Worm (Caenorhabditis elegans): Measurements from ENCODE around the gene glct-6.

glct-6 gene

DNA sequence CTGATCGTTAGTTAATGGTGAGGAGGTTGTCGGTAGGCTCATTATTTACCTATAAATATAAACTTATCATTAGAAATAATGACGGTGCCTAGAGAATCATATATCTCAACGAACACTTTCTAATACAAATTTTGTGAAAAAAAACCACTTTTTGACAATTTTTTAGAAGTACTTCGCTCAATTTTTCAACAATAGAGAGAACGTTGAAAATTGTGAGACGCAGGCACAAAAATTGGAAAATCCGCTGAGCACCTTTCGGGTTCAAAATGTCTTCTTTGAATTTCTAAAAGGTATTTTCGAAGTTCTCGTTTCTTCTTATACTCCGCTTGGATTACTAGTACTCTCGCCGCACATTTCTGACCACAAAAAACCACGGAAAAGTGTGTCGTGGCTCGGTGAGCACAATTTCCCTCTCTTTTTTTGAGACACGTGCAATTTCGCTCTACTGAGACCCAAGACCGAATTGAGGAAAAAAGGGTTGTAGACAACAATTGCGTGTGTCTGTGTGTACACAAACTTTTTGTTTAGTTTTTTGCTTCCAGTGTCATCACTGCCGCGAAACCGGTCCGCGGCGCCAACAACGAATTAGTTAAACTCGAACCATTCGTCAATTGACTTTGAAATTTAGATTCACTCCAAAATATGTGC, 43.1 kb upstream of the glct-6 start, which contains the start of gene nape-1 (continued):
- peak; percentile 47; the same call in 1 of the 2 replicates for TF ChIP-seq hmg-1.1 (GFP tag; IDR thresholded peaks at IDR 0.05)
- peak; percentile 94 for TF ChIP-seq nhr-28 (tag; optimal IDR thresholded peaks at IDR 0.05)
- TF ChIP-seq dmd-9 (GFP tag; IDR thresholded peaks at IDR 0.05): no peak
- peak; percentile 53 for TF ChIP-seq lin-13 (GFP tag; optimal IDR thresholded peaks at IDR 0.05)
- TF ChIP-seq mes-2 (tag; optimal IDR thresholded peaks at IDR 0.05; ENCODE audit: poor library complexity, severe bottlenecking): peak; percentile 57
- TF ChIP-seq dve-1 (tag; optimal IDR thresholded peaks at IDR 0.05; ENCODE audit: insufficient read depth): peak; percentile 20
- no peak for TF ChIP-seq daf-16 (GFP tag; optimal IDR thresholded peaks at IDR 0.05)
- peak; percentile 67 for TF ChIP-seq daf-16 (tag; optimal IDR thresholded peaks at IDR 0.05)
- peak in 1 of 2 experiments; percentile 55 for TF ChIP-seq hif-1 (tag; optimal IDR thresholded peaks at IDR 0.05)
- no peak for TF ChIP-seq F49E8.2 (tag; optimal IDR thresholded peaks at IDR 0.05; ENCODE audit: borderline replicate concordance)
- TF ChIP-seq mxl-3 (GFP tag; optimal IDR thresholded peaks at IDR 0.05): peak; percentile 55

DNA sequence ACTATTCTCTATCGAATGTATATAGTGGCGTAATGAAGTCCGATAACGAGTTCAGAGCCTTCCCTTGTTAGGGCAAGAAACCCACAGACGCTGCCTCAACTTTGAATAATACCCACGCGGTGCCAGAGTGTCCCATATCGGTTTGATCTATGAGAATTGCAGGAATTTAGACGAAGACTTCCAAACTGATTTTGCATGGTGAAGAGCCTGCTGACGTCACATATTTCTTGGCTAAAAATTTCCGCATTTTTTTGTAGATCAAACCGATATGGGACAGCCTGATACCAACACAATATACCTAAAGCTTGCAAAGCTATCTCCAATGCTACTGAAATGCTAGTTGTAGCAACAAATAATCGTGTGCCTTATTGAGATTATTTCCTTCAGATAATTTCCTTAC, 42.1 kb upstream of the glct-6 start:
- no peak for TF ChIP-seq arid-1 (GFP tag; conservative IDR thresholded peaks at IDR 0.05)
- peak in 1 of 2 experiments; percentile 92 for TF ChIP-seq unc-62 (GFP tag; optimal IDR thresholded peaks at IDR 0.05 in 1 of 2)
- no peak for TF ChIP-seq unc-62 (tag; optimal IDR thresholded peaks at IDR 0.05)
- TF ChIP-seq nhr-237 (tag; optimal IDR thresholded peaks at IDR 0.05): no peak
- TF ChIP-seq daf-8 (GFP tag; IDR thresholded peaks at IDR 0.05): no peak
- no peak for TF ChIP-seq hlh-30 (tag; optimal IDR thresholded peaks at IDR 0.05; ENCODE audit: insufficient read depth)
- no peak for TF ChIP-seq F26F4.8 (GFP tag; conservative IDR thresholded peaks at IDR 0.05)
- no peak for TF ChIP-seq spr-1 (tag; optimal IDR thresholded peaks at IDR 0.05)
- TF ChIP-seq zip-2 (tag; optimal IDR thresholded peaks at IDR 0.05): no peak

DNA sequence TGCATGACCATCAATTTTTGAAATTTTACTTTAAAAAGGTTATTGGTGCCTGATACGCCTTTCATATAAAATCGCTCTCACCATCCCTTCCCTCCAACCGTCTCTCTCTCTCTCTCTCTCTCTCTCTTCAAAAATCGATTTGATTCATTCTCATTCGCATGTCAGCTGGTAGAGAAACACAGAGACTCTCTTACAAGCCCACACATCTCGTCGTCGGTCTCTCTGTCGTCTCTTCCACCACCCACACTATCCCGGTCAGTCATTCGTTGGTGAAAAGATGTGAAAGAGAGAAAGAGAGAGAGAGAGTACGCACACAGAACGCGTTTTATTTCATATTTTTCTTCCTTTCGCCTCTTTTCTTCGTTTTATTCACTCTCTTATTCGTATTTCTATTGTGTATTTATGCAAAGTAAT, 41.6 kb upstream of the glct-6 start:
- no peak for TF ChIP-seq egl-27 (tag; optimal IDR thresholded peaks at IDR 0.05)
- no peak for TF ChIP-seq skn-1 (tag; optimal IDR thresholded peaks at IDR 0.05)
- TF ChIP-seq attf-4 (tag; optimal IDR thresholded peaks at IDR 0.05): no peak
- no peak for TF ChIP-seq gei-8 (GFP tag; optimal IDR thresholded peaks at IDR 0.05)
- TF ChIP-seq mxl-3 (GFP tag; optimal IDR thresholded peaks at IDR 0.05): no peak
- TF ChIP-seq aly-2 (tag; optimal IDR thresholded peaks at IDR 0.05): no peak
- no peak for TF ChIP-seq duxl-1 (tag; optimal IDR thresholded peaks at IDR 0.05; ENCODE audit: poor library complexity)
- no peak for TF ChIP-seq ceh-82 (tag; optimal IDR thresholded peaks at IDR 0.05)
- peak; percentile 87 for TF ChIP-seq hmg-1.1 (GFP tag; IDR thresholded peaks at IDR 0.05)
- no peak for TF ChIP-seq ceh-32 (tag; optimal IDR thresholded peaks at IDR 0.05; ENCODE audit: poor library complexity)
- no peak for TF ChIP-seq daf-16 (GFP tag; optimal IDR thresholded peaks at IDR 0.05)
- peak; percentile 67 for TF ChIP-seq daf-16 (tag; optimal IDR thresholded peaks at IDR 0.05)
- peak; percentile 49 for TF ChIP-seq spr-1 (tag; optimal IDR thresholded peaks at IDR 0.05)
- TF ChIP-seq nhr-28 (tag; optimal IDR thresholded peaks at IDR 0.05): peak; percentile 86
- TF ChIP-seq set-16 (GFP tag; IDR thresholded peaks at IDR 0.05): peak; percentile 54
- TF ChIP-seq nhr-10 (tag; optimal IDR thresholded peaks at IDR 0.05): peak; percentile 62
- TF ChIP-seq dmd-9 (GFP tag; IDR thresholded peaks at IDR 0.05): no peak
- no peak for TF ChIP-seq nhr-42 (GFP tag; IDR thresholded peaks at IDR 0.05)
- TF ChIP-seq hlh-30 (tag; optimal IDR thresholded peaks at IDR 0.05; ENCODE audit: insufficient read depth): peak; percentile 95
- peak; percentile 85 for TF ChIP-seq mep-1 (tag; optimal IDR thresholded peaks at IDR 0.05)
- 0 out of 2 replicates have a peak, but pooled peaks have one; percentile 30 for TF ChIP-seq lin-1 (GFP tag; IDR thresholded peaks at IDR 0.05)
- TF ChIP-seq ztf-7 (tag; optimal IDR thresholded peaks at IDR 0.05): peak; percentile 58
- TF ChIP-seq nhr-41 (GFP tag; IDR thresholded peaks at IDR 0.05): no peak
- TF ChIP-seq ceh-20 (GFP tag; IDR thresholded peaks at IDR 0.05): no peak
- peak; percentile 54; the same call in 1 of the 2 replicates for TF ChIP-seq arid-1 (GFP tag; conservative IDR thresholded peaks at IDR 0.05)
- TF ChIP-seq nhr-102 (tag; optimal IDR thresholded peaks at IDR 0.05): peak; percentile 40
- no peak for TF ChIP-seq saeg-2 (GFP tag; IDR thresholded peaks at IDR 0.05)
- no peak for TF ChIP-seq ceh-44 (GFP tag; IDR thresholded peaks at IDR 0.05)
- TF ChIP-seq hlh-11 (tag; optimal IDR thresholded peaks at IDR 0.05): peak; percentile 99
- peak; percentile 90 for TF ChIP-seq dve-1 (tag; optimal IDR thresholded peaks at IDR 0.05; ENCODE audit: insufficient read depth)
- TF ChIP-seq zip-11 (GFP tag; IDR thresholded peaks at IDR 0.05): no peak
- TF ChIP-seq mdl-1 (tag; optimal IDR thresholded peaks at IDR 0.05): peak in 1 of 2 experiments; percentile 88
- TF ChIP-seq mes-2 (tag; optimal IDR thresholded peaks at IDR 0.05; ENCODE audit: poor library complexity, severe bottlenecking): peak; percentile 73
- no peak for TF ChIP-seq lim-7 (GFP tag; IDR thresholded peaks at IDR 0.05)
- no peak for TF ChIP-seq nhr-77 (tag; optimal IDR thresholded peaks at IDR 0.05)
- no peak for TF ChIP-seq F37D6.2 (tag; optimal IDR thresholded peaks at IDR 0.05)
